Worm (Caenorhabditis elegans) whole organism, L4 larva: ENCODE data around the gene srd-42.

ENCODE experiments used
- T20F7.1 ChIP-seq: fragments of 200-800 bp; sonication (Bioruptor generic); optimal IDR thresholded peaks from 2 replicates; lab custom pipeline; 2018; ENCODE audit warnings: mild to moderate bottlenecking, missing genetic modification characterization, missing compliant biosample characterization
- T26A8.4 ChIP-seq: fragments of 200-800 bp; sonication (Bioruptor generic); IDR thresholded peaks from 2 replicates; pipeline ENCODE4 v1.3.6; 2022; ENCODE audit warnings: missing genetic modification characterization, missing compliant biosample characterization
- Y105C5A.15 ChIP-seq: fragments of 200-800 bp; sonication (Bioruptor generic); IDR thresholded peaks from 2 replicates; pipeline ENCODE4 v1.3.6; 2022; ENCODE audit warnings: missing genetic modification characterization, missing compliant biosample characterization
- Y5F2A.4 ChIP-seq: fragments of 200-800 bp; sonication (Bioruptor generic); optimal IDR thresholded peaks from 2 replicates; lab custom pipeline; 2018; ENCODE audit warnings: mild to moderate bottlenecking, missing genetic modification characterization, missing compliant biosample characterization
- aly-2 ChIP-seq: sonication (generic microtip); optimal IDR thresholded peaks from 2 replicates; lab custom pipeline; 2018; ENCODE audit warnings: missing biosample characterization, missing genetic modification characterization
- nhr-11 ChIP-seq: fragments of 150-350 bp; optimal IDR thresholded peaks from 2 replicates; lab custom pipeline; 2014; ENCODE audit warnings: missing biosample characterization, missing genetic modification characterization
- nhr-76 ChIP-seq: fragments of 150-350 bp; optimal IDR thresholded peaks from 2 replicates; lab custom pipeline; 2014; ENCODE audit warnings: missing biosample characterization, missing genetic modification characterization
- nhr-77 ChIP-seq: fragments of 150-350 bp; optimal IDR thresholded peaks from 2 replicates; lab custom pipeline; 2014; ENCODE audit warnings: missing biosample characterization, missing genetic modification characterization
- sdz-12 ChIP-seq: fragments of 200-800 bp; sonication (Bioruptor generic); optimal IDR thresholded peaks from 2 replicates; lab custom pipeline; 2018; ENCODE audit warnings: mild to moderate bottlenecking, missing genetic modification characterization, missing compliant biosample characterization

- no peak for TF ChIP-seq sdz-12 (GFP tag; lab: Kevin White, UChicago)
- TF ChIP-seq Y5F2A.4 (GFP tag; lab: Kevin White, UChicago), result no peak
- TF ChIP-seq T20F7.1 (GFP tag; lab: Kevin White, UChicago), result no peak
- TF ChIP-seq T26A8.4, result no peak
- no peak for TF ChIP-seq aly-2 (tag; lab: Kevin White, UChicago)
- no peak for TF ChIP-seq nhr-77 (tag; lab: Kevin White, UChicago)
- no peak for TF ChIP-seq nhr-11 (tag; lab: Kevin White, UChicago)
- TF ChIP-seq nhr-76 (tag; lab: Kevin White, UChicago), result no peak
- no peak for TF ChIP-seq Y105C5A.15 (GFP tag; lab: Robert Waterston, UW)
Measured at ce11 chrX:13341853-13342252, 38.6 kb upstream of the srd-42 start.
